Worm (Caenorhabditis elegans) whole organism, early embryonic: Measurements from ENCODE around the gene C18D11.7.
"Not testable (repeated sequence)": the region's sequence is repeated elsewhere in the genome, so short reads cannot be mapped to it uniquely, and the experiment has no call there.

Source experiments
- B0310.2 ChIP-seq: sonication (generic microtip); optimal IDR thresholded peaks from 2 replicates; lab custom pipeline; 2016; ENCODE audit warnings: mild to moderate bottlenecking, missing genetic modification characterization, missing compliant biosample characterization
- F13C5.2 ChIP-seq: sonication (generic microtip); optimal IDR thresholded peaks from 2 replicates; lab custom pipeline; 2017; ENCODE audit warnings: mild to moderate bottlenecking, missing genetic modification characterization, inconsistent platforms, missing compliant biosample characterization
- aly-1 ChIP-seq: sonication (generic microtip); optimal IDR thresholded peaks from 2 replicates; lab custom pipeline; 2016; ENCODE audit warnings: missing genetic modification characterization, missing compliant biosample characterization
- ama-1 ChIP-seq: fragments of 150-350 bp; optimal IDR thresholded peaks from 2 replicates; lab custom pipeline; 2014
- ceh-13 ChIP-seq: fragments of 200-800 bp; sonication (Bioruptor generic); optimal IDR thresholded peaks from 2 replicates; lab custom pipeline; 2018; ENCODE audit warnings: mild to moderate bottlenecking, missing genetic modification characterization, missing compliant biosample characterization
- ceh-36 ChIP-seq: sonication (generic microtip); optimal IDR thresholded peaks from 2 replicates; lab custom pipeline; 2016; ENCODE audit warnings: missing genetic modification characterization, inconsistent platforms, missing compliant biosample characterization
- ets-7 ChIP-seq: sonication (generic microtip); optimal IDR thresholded peaks from 2 replicates; lab custom pipeline; 2016; ENCODE audit warnings: missing genotype, missing genetic modification characterization, missing compliant biosample characterization
- flt-1 ChIP-seq: fragments of 200-800 bp; sonication (Bioruptor generic); IDR thresholded peaks from 2 replicates; pipeline ENCODE4 v1.3.6; 2022; ENCODE audit warnings: missing genetic modification characterization, missing compliant biosample characterization
- hmbx-1 ChIP-seq: sonication (generic microtip); optimal IDR thresholded peaks from 2 replicates; lab custom pipeline; 2016; ENCODE audit warnings: mild to moderate bottlenecking, missing genetic modification characterization, missing compliant biosample characterization
- hmg-4 ChIP-seq: fragments of 200-800 bp; sonication (Bioruptor generic); optimal IDR thresholded peaks from 2 replicates; lab custom pipeline; 2018; ENCODE audit warnings: mild to moderate bottlenecking, missing genetic modification characterization, missing compliant biosample characterization
- hnd-1 ChIP-seq: sonication (generic microtip); optimal IDR thresholded peaks from 2 replicates; lab custom pipeline; 2016; ENCODE audit warnings: missing genetic modification characterization, missing compliant biosample characterization
- pes-1 ChIP-seq: fragments of 200-800 bp; sonication (Bioruptor generic); IDR thresholded peaks from 2 replicates; pipeline ENCODE4 v1.3.6; 2022; ENCODE audit warnings: missing genetic modification reagents, missing genetic modification characterization, missing compliant biosample characterization
- scrt-1 ChIP-seq: fragments of 200-800 bp; sonication (Bioruptor generic); IDR thresholded peaks from 2 replicates; pipeline ENCODE4 v1.3.6; 2022; ENCODE audit warnings: missing genetic modification characterization, missing compliant biosample characterization
- sea-1 ChIP-seq: fragments of 200-800 bp; sonication (Bioruptor generic); conservative IDR thresholded peaks from 2 replicates; pipeline ENCODE4 v1.3.6; 2022; ENCODE audit warnings: missing genetic modification characterization, missing compliant biosample characterization
- tbx-11 ChIP-seq: fragments of 200-800 bp; sonication (Bioruptor generic); IDR thresholded peaks from 2 replicates; pipeline ENCODE4 v1.3.6; 2022; ENCODE audit warnings: missing genetic modification characterization, missing compliant biosample characterization
- tbx-37 ChIP-seq: fragments of 200-800 bp; sonication (Bioruptor generic); conservative IDR thresholded peaks from 2 replicates; pipeline ENCODE4 v1.3.6; 2022; ENCODE audit warnings: missing genetic modification reagents, missing genetic modification characterization, missing compliant biosample characterization
- tra-4 ChIP-seq: sonication (generic microtip); optimal IDR thresholded peaks from 2 replicates; lab custom pipeline; 2017; ENCODE audit warnings: missing genetic modification characterization, missing compliant biosample characterization

The C18D11.7 gene

DNA sequence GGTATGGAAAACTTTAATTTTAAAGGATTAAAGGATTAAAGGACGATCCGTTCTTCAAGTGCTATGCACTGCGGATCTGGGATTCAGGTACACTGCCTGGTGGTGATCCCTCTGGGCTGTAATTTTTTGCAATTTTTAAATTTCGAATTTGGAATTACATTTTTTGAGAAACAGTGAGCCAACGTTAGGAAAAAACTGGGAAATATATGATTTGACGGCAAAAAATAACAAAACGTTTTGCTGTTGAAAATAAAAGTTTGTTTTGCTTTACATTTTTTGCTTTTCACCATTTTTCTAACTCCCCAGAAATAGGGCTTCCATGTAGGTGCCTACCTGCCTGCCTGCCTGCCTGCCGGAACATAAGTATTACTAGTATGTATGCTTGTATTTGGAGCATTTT, 823 bp upstream of the C18D11.7 start, which contains the start of gene C18D11.10:
C18D11.10 (plus strand) TSS at position 301 of the 400 bp plus-strand sequence.
- TF ChIP-seq ceh-36 (tag; lab: Kevin White, UChicago) (no peak), tra-4 (tag; lab: Kevin White, UChicago) (no peak), B0310.2 (no peak), tbx-37 (GFP tag; lab: Robert Waterston, UW) (no peak), sea-1 (GFP tag; lab: Robert Waterston, UW) (no peak), scrt-1 (GFP tag; lab: Robert Waterston, UW) (no peak), ceh-13 (GFP tag; lab: Kevin White, UChicago) (no peak)

DNA sequence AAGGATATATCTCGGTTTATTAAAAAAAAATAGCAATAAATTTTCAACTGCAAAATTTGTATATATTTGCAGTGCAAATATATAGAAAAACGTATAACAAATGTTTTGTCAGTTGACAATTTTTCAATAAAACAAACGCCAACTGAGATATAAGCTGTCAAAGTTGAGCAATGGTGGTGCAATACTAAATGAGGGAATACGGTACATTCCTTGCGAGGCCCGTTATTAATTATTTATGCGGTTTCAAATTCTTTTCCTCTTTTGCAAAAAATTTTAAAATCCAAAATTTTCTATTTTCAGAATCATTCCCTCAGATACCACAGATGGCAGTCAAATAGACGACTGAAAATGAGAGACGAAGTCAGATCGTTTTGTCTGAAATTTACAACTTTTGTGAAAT, 11.1 kb downstream of the C18D11.7 start, which contains the start of gene twk-39:
twk-39 (plus strand) TSS at position 301 of the 400 bp plus-strand sequence.
- TF ChIP-seq sea-1 (GFP tag; lab: Robert Waterston, UW): no peak
- no peak for TF ChIP-seq tbx-11 (GFP tag; lab: Robert Waterston, UW)
- TF ChIP-seq ama-1 (lab: Kevin White, UChicago): no peak
- no peak for TF ChIP-seq aly-1 (tag; lab: Kevin White, UChicago)
- TF ChIP-seq scrt-1 (GFP tag; lab: Robert Waterston, UW): no peak
- TF ChIP-seq hmg-4 (GFP tag; lab: Kevin White, UChicago): no peak
- TF ChIP-seq B0310.2: no peak
- no peak for TF ChIP-seq pes-1 (GFP tag; lab: Robert Waterston, UW)
- TF ChIP-seq hnd-1 (tag; lab: Kevin White, UChicago): no peak
- TF ChIP-seq tra-4 (tag; lab: Kevin White, UChicago): no peak
- no peak for TF ChIP-seq F13C5.2 (tag; lab: Kevin White, UChicago)
- no peak for TF ChIP-seq ceh-13 (GFP tag; lab: Kevin White, UChicago)
- TF ChIP-seq hmbx-1 (tag; lab: Kevin White, UChicago): no peak
- no peak for TF ChIP-seq flt-1 (GFP tag; lab: Robert Waterston, UW)
- no peak for TF ChIP-seq ets-7 (tag; lab: Kevin White, UChicago)
- TF ChIP-seq ceh-36 (tag; lab: Kevin White, UChicago): no peak
- no peak for TF ChIP-seq tbx-37 (GFP tag; lab: Robert Waterston, UW)

DNA sequence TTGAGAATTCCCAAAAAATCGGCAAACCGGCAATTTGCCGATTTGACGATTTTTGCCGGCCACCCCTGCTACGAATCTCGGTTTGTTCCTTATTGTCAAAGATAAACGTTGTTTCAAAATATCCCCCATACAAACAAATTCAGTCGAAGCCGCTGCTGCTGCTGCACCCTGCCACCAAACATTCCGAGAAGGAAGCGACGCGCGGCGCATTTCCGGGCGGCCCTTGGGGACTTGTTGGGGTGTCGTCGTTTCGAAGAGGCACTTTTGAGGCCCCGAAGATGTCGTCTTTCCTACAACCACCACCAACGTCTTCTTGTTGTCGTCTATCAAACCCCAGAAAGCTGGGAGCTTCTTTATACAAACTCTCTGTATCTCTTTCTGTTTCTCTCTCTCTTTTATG, 12.2 kb downstream of the C18D11.7 start:
- TF ChIP-seq flt-1 (GFP tag; lab: Robert Waterston, UW): no peak
- TF ChIP-seq F13C5.2 (tag; lab: Kevin White, UChicago): no peak
- TF ChIP-seq hmbx-1 (tag; lab: Kevin White, UChicago): no peak
- TF ChIP-seq ets-7 (tag; lab: Kevin White, UChicago): no peak
- no peak for TF ChIP-seq B0310.2
- TF ChIP-seq tbx-11 (GFP tag; lab: Robert Waterston, UW): no peak
- no peak for TF ChIP-seq scrt-1 (GFP tag; lab: Robert Waterston, UW)
- no peak for TF ChIP-seq ceh-13 (GFP tag; lab: Kevin White, UChicago)
- no peak for TF ChIP-seq ceh-36 (tag; lab: Kevin White, UChicago)
- no peak for TF ChIP-seq hmg-4 (GFP tag; lab: Kevin White, UChicago)
- TF ChIP-seq ama-1 (lab: Kevin White, UChicago): no peak
- TF ChIP-seq sea-1 (GFP tag; lab: Robert Waterston, UW): no peak
- TF ChIP-seq pes-1 (GFP tag; lab: Robert Waterston, UW): no peak
- TF ChIP-seq tbx-37 (GFP tag; lab: Robert Waterston, UW): no peak
- no peak for TF ChIP-seq tra-4 (tag; lab: Kevin White, UChicago)

DNA sequence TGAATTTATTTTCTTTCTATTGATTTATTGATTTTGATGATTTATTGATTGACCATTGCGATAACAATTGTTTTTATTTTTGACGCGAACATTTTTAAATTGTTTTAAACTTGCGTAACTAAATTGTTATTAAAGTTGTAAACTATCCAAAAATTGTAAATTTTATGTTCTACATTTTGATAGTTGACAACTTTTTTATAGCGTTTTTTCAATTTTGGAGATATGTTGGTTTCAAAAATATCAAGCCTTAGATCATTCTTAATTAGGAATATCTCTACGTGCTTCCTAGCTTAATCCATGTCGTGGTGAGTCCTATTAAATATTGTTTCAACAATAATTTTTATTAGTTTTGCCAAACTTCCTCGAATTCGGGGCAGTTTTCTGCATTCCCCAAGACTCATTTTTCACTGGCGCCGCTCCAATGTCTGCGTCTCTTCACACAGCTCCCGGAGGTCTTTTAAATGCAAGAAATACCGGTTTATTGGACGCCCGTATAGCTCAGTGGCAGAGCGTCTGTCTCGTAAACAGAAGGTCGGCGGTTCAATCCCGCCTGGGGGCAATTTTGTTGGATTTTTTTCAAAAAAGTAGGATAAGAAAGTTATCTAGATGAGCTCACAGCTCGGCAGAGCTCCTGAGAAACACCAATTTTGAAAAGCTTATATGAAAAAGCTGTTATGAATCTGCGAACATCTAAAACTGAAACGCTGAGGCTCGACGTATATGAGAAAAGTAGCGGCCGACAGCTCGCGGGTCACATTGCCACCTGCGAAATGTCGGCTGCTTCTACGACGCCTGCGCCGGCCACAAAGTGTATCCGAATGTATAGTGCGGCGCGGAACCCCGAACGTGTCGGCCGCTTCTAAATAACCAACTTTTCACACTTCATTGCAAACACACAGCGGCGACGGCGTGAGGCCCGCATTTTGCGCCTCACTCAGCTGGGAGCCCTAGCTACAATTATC, 14.0 kb downstream of the C18D11.7 start, which contains the start of gene C24H11.2:
C24H11.2 (minus strand) TSS at position 51 of the 962 bp plus-strand sequence.
- TF ChIP-seq F13C5.2 (tag; lab: Kevin White, UChicago): peak; percentile 17
- peak; percentile 11; the same call in 1 of the 2 replicates for TF ChIP-seq flt-1 (GFP tag; lab: Robert Waterston, UW)
- TF ChIP-seq scrt-1 (GFP tag; lab: Robert Waterston, UW): peak; percentile 46; the same call in 1 of the 2 replicates
- 0 out of 2 replicates have a peak, but pooled peaks have one; percentile 60 for TF ChIP-seq sea-1 (GFP tag; lab: Robert Waterston, UW)
- TF ChIP-seq tbx-37 (GFP tag; lab: Robert Waterston, UW): peak; percentile 37; the same call in 1 of the 2 replicates
- TF ChIP-seq ceh-36 (tag; lab: Kevin White, UChicago): peak; percentile 31
- peak; percentile 79 for TF ChIP-seq pes-1 (GFP tag; lab: Robert Waterston, UW)
- peak; percentile 14 for TF ChIP-seq hnd-1 (tag; lab: Kevin White, UChicago)

DNA sequence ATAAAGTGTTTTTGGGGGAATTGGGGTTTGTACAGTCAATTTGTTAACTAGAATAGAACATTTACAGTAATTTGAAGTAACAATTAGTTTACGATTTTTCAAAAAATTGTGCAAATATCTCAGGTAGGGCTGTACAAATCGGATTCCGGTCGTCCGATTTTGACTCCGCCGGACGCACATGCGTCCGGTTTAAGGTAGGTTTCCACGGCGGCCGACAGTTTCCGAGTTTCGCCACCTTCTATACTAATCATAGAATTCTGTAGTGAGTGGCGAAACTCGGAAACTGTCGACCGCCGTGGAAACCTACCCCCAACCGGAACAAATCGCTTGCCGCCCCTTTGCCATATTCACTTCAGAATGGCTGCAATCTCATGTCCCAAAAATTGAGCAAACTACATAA, 17.1 kb downstream of the C18D11.7 start:
- TF ChIP-seq hmg-4 (GFP tag; lab: Kevin White, UChicago) (no peak), ama-1 (lab: Kevin White, UChicago) (no peak), tra-4 (tag; lab: Kevin White, UChicago) (no peak), tbx-37 (GFP tag; lab: Robert Waterston, UW) (no peak), hmbx-1 (tag; lab: Kevin White, UChicago) (no peak), ceh-36 (tag; lab: Kevin White, UChicago) (no peak), F13C5.2 (tag; lab: Kevin White, UChicago) (no peak)

DNA sequence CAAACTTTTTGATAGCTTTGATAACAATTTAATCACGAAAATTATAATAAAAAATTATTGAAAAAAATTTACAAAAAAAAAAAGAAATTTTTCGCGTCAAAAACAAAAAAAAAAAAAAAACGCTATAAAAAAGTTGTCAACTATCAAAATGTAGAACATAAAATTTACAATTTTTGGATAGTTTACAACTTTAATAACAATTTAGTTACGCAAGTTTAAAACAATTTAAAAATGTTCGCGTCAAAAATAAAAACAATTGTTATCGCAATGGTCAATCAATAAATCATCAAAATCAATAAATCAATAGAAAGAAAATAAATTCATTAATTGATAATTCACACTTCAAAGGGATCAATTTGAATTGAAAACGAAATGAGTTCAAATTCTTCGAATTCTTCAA, 19.2 kb downstream of the C18D11.7 start, which contains the start of gene C24H11.1:
C24H11.1 (plus strand) TSS at position 301 of the 400 bp plus-strand sequence.
- TF ChIP-seq ceh-36 (tag; lab: Kevin White, UChicago); aly-1 (tag; lab: Kevin White, UChicago); scrt-1 (GFP tag; lab: Robert Waterston, UW): not testable (repeated sequence)
